Worm (Caenorhabditis elegans) whole organism, late embryonic: ENCODE measurements around the gene drr-2.

Experiments
- F13H6.1 ChIP-seq: sonication (generic microtip); optimal IDR thresholded peaks from 2 replicates; lab custom pipeline; 2016; ENCODE audit warnings: missing genetic modification characterization, missing compliant biosample characterization
- T23F11.4 ChIP-seq: fragments of 200-800 bp; sonication (Bioruptor generic); optimal IDR thresholded peaks from 2 replicates; lab custom pipeline; 2018; ENCODE audit warnings: mild to moderate bottlenecking, missing genetic modification characterization, missing compliant biosample characterization
- ets-4 ChIP-seq: sonication (generic microtip); optimal IDR thresholded peaks from 2 replicates; lab custom pipeline; 2016; ENCODE audit warnings: missing genetic modification characterization, missing compliant biosample characterization
- fkh-10 ChIP-seq: fragments of 150-350 bp; optimal IDR thresholded peaks from 2 replicates; lab custom pipeline; 2014; ENCODE audit warnings: missing biosample characterization, missing genetic modification reagents, missing genetic modification characterization
- madf-2 ChIP-seq: sonication (generic microtip); optimal IDR thresholded peaks from 2 replicates; lab custom pipeline; 2017; ENCODE audit warnings: missing genetic modification characterization, missing compliant biosample characterization
- pha-4 ChIP-seq: fragments of 150-350 bp; optimal IDR thresholded peaks from 2 replicates; lab custom pipeline; 2018; ENCODE audit warnings: missing biosample characterization, missing genetic modification reagents, missing genetic modification characterization
- sox-4 ChIP-seq: sonication (generic microtip); optimal IDR thresholded peaks from 2 replicates; lab custom pipeline; 2017; ENCODE audit warnings: mild to moderate bottlenecking, missing genetic modification characterization, inconsistent platforms, missing compliant biosample characterization
- zip-5 ChIP-seq: sonication (generic microtip); optimal IDR thresholded peaks from 2 replicates; lab custom pipeline; 2016; ENCODE audit warnings: missing genetic modification characterization, missing compliant biosample characterization

ce11 chrIII:13682019-13682418 is 38.6 kb upstream of the drr-2 start:
- no peak for TF ChIP-seq ets-4 (tag; lab: Kevin White, UChicago)
- TF ChIP-seq zip-5 = no peak
- no peak for TF ChIP-seq fkh-10 (GFP tag; lab: Kevin White, UChicago)
- TF ChIP-seq F13H6.1 (tag; lab: Kevin White, UChicago) = no peak
- TF ChIP-seq T23F11.4 (GFP tag; lab: Kevin White, UChicago) = no peak
- no peak for TF ChIP-seq sox-4 (tag; lab: Kevin White, UChicago)
- no peak for TF ChIP-seq pha-4 (tag; lab: Kevin White, UChicago)
- no peak for TF ChIP-seq madf-2 (tag; lab: Kevin White, UChicago)
